Fruit fly (Drosophila melanogaster) whole organism, embryonic: Measurements from ENCODE around the gene Mtp.
A peak's percentile ranks its signal among the peaks of the same experiment; 100 is the strongest.

Source experiments
- Atf3 ChIP-seq: fragments of 200-800 bp; sonication (Bioruptor generic); optimal IDR thresholded peaks from 3 replicates; lab custom pipeline; 2016; ENCODE audit warnings: missing biosample characterization, missing genetic modification characterization
- BEAF-32 ChIP-seq: fragments of 200-800 bp; sonication (Bioruptor generic); optimal IDR thresholded peaks from 3 replicates; lab custom pipeline; 2017; ENCODE audit warnings: missing biosample characterization, missing genetic modification characterization, mild to moderate bottlenecking, moderate library complexity, missing genetic modification reagents
- BtbVII ChIP-seq: fragments of 200-800 bp; sonication (Bioruptor generic); optimal IDR thresholded peaks from 3 replicates; lab custom pipeline; 2017; ENCODE audit warnings: missing biosample characterization, mild to moderate bottlenecking, missing genetic modification characterization
- CG11456 ChIP-seq: fragments of 200-800 bp; sonication (Bioruptor generic); IDR thresholded peaks from 3 replicates; pipeline ENCODE4 v1.3.6; 2022; ENCODE audit warnings: missing biosample characterization, missing genetic modification characterization
- CG12942 ChIP-seq: fragments of 200-800 bp; sonication (Bioruptor generic); optimal IDR thresholded peaks from 3 replicates; lab custom pipeline; 2016; ENCODE audit warnings: missing biosample characterization, missing genetic modification characterization
- CG13287 ChIP-seq: fragments of 200-800 bp; sonication (Bioruptor generic); IDR thresholded peaks from 2 replicates; pipeline ENCODE4 v1.3.6; 2022; ENCODE audit warnings: missing biosample characterization, missing genetic modification characterization; ENCODE audit not compliant: partially characterized antibody
- CG13296 ChIP-seq: fragments of 200-800 bp; sonication (Bioruptor generic); optimal IDR thresholded peaks from 3 replicates; lab custom pipeline; 2018; ENCODE audit warnings: missing biosample characterization, mild to moderate bottlenecking, missing genetic modification characterization
- CG15073 ChIP-seq: fragments of 200-800 bp; sonication (Bioruptor generic); optimal IDR thresholded peaks from 2 replicates; lab custom pipeline; 2016; ENCODE audit warnings: missing biosample characterization, missing genetic modification characterization
- CG1603 ChIP-seq: fragments of 200-800 bp; sonication (Bioruptor generic); optimal IDR thresholded peaks from 2 replicates; lab custom pipeline; 2019; ENCODE audit warnings: missing biosample characterization, mild to moderate bottlenecking, missing genetic modification characterization, moderate library complexity
- CG17802 ChIP-seq: fragments of 200-800 bp; sonication (Bioruptor generic); optimal IDR thresholded peaks from 2 replicates; lab custom pipeline; 2018; ENCODE audit warnings: missing biosample characterization, mild to moderate bottlenecking, missing genetic modification characterization, moderate library complexity
- CG31224 ChIP-seq: fragments of 200-800 bp; sonication (Bioruptor generic); IDR thresholded peaks from 2 replicates; pipeline ENCODE4 v1.3.6; 2022; ENCODE audit warnings: missing biosample characterization, missing genetic modification characterization
- CG3726 ChIP-seq: fragments of 200-800 bp; sonication (Bioruptor generic); IDR thresholded peaks from 3 replicates; pipeline ENCODE4, ENCODE4 v1.3.6; 2022; ENCODE audit warnings: missing biosample characterization, missing genetic modification characterization
- CG4404 ChIP-seq: fragments of 200-800 bp; sonication (Bioruptor generic); IDR thresholded peaks from 2 replicates; pipeline ENCODE4 v1.3.6; 2022; ENCODE audit warnings: missing biosample characterization, missing genetic modification characterization
- CG4424 ChIP-seq: fragments of 200-800 bp; sonication (Bioruptor generic); optimal IDR thresholded peaks from 3 replicates; lab custom pipeline; 2016; ENCODE audit warnings: missing biosample characterization, missing genetic modification characterization
- CG8281 ChIP-seq: fragments of 200-800 bp; sonication (Bioruptor generic); optimal IDR thresholded peaks from 2 replicates; lab custom pipeline; 2018; ENCODE audit warnings: missing biosample characterization, mild to moderate bottlenecking, missing genetic modification characterization, moderate library complexity
- CG8359 ChIP-seq: fragments of 200-800 bp; sonication (Bioruptor generic); optimal IDR thresholded peaks from 2 replicates; lab custom pipeline; 2017; ENCODE audit warnings: missing biosample characterization, mild to moderate bottlenecking, missing genetic modification characterization, borderline replicate concordance
- CG9797 ChIP-seq: fragments of 200-800 bp; sonication (Bioruptor generic); optimal IDR thresholded peaks from 3 replicates; lab custom pipeline; 2018; ENCODE audit warnings: missing biosample characterization, mild to moderate bottlenecking, missing genetic modification characterization
- Chrac-16 ChIP-seq: fragments of 200-800 bp; sonication (Bioruptor generic); optimal IDR thresholded peaks from 3 replicates; lab custom pipeline; 2016; ENCODE audit warnings: missing biosample characterization, missing genetic modification characterization
- CkIIα-i1 ChIP-seq: fragments of 200-800 bp; sonication (Bioruptor generic); IDR thresholded peaks from 2 replicates; pipeline ENCODE4 v1.3.6; 2022; ENCODE audit warnings: missing biosample characterization, missing genetic modification characterization
- CrebB ChIP-seq: fragments of 200-800 bp; sonication (Bioruptor generic); optimal IDR thresholded peaks from 3 replicates; lab custom pipeline; 2018; ENCODE audit warnings: missing biosample characterization, mild to moderate bottlenecking, missing genetic modification characterization
- D ChIP-seq, 2 experiments: fragments of 200-800 bp in 1 of 2; fragments of >200 bp in 1 of 2; sonication (Bioruptor generic) in 1 of 2; optimal IDR thresholded peaks; 2 replicates in 1 of 2; 3 replicates in 1 of 2; lab custom pipeline; 2017; ENCODE audit warnings: mild to moderate bottlenecking in 1 of 2, missing biosample characterization in 1 of 2, missing genetic modification characterization in 1 of 2, missing genetic modification reagents in 1 of 2
- Dip2 ChIP-seq: fragments of 200-800 bp; sonication (Bioruptor generic); IDR thresholded peaks from 2 replicates; pipeline ENCODE4 v1.3.6; 2022; ENCODE audit warnings: missing biosample characterization, missing genetic modification characterization
- E2f2 ChIP-seq: fragments of 200-800 bp; sonication (Bioruptor generic); IDR thresholded peaks from 2 replicates; pipeline ENCODE4 v1.3.6; 2022; ENCODE audit warnings: missing biosample characterization, missing genetic modification characterization
- H2.0 ChIP-seq: fragments of 200-800 bp; sonication (Bioruptor generic); IDR thresholded peaks from 2 replicates; pipeline ENCODE4 v1.3.6; 2022; ENCODE audit warnings: missing biosample characterization, missing genetic modification characterization
- HLH54F ChIP-seq: fragments of 200-800 bp; sonication (Bioruptor generic); optimal IDR thresholded peaks from 3 replicates; lab custom pipeline; 2016; ENCODE audit warnings: missing biosample characterization, missing genetic modification characterization
- Hr78 ChIP-seq, 2 experiments: fragments of 200-800 bp in 1 of 2; fragments of >200 bp in 1 of 2; sonication (Bioruptor generic) in 1 of 2; optimal IDR thresholded peaks; 2 replicates each; lab custom pipeline; 2017 to 2019; ENCODE audit warnings: missing biosample characterization in 2 of 2, missing genetic modification characterization in 2 of 2, mild to moderate bottlenecking in 1 of 2, moderate library complexity in 1 of 2
- NfI ChIP-seq: fragments of 200-800 bp; sonication (Bioruptor generic); optimal IDR thresholded peaks from 3 replicates; lab custom pipeline; 2018; ENCODE audit warnings: missing biosample characterization, mild to moderate bottlenecking, missing genetic modification characterization, moderate library complexity
- Rfx ChIP-seq: fragments of 200-800 bp; sonication (Bioruptor generic); IDR thresholded peaks from 2 replicates; pipeline ENCODE4 v1.3.6; 2022; ENCODE audit warnings: missing biosample characterization, missing genetic modification characterization
- Rx ChIP-seq: fragments of 200-800 bp; sonication (Bioruptor generic); IDR thresholded peaks from 2 replicates; pipeline ENCODE4 v1.3.6; 2022; ENCODE audit warnings: missing biosample characterization, missing genetic modification characterization
- Sox100B ChIP-seq: fragments of 200-800 bp; sonication (Bioruptor generic); optimal IDR thresholded peaks from 3 replicates; lab custom pipeline; 2018; ENCODE audit warnings: missing biosample characterization, mild to moderate bottlenecking, missing genetic modification characterization
- Stat92E ChIP-seq, 3 experiments: fragments of >200 bp in 2 of 3; fragments of 200-800 bp in 1 of 3; sonication (Bioruptor generic) in 1 of 3; optimal IDR thresholded peaks; 2 replicates each; lab custom pipeline; 2017 to 2019; ENCODE audit warnings: missing biosample characterization in 3 of 3, missing genetic modification characterization in 3 of 3, mild to moderate bottlenecking in 1 of 3, moderate library complexity in 1 of 3
- ash1 ChIP-seq: fragments of 200-800 bp; sonication (Bioruptor generic); optimal IDR thresholded peaks from 2 replicates; lab custom pipeline; 2018; ENCODE audit warnings: missing biosample characterization, mild to moderate bottlenecking, missing genetic modification characterization
- bowl ChIP-seq: fragments of 200-800 bp; sonication (Bioruptor generic); IDR thresholded peaks from 2 replicates; pipeline ENCODE4 v1.3.6; 2022; ENCODE audit warnings: missing biosample characterization, missing genetic modification characterization
- chif ChIP-seq, 2 experiments: fragments of 200-800 bp; sonication (Bioruptor generic); optimal IDR thresholded peaks; 3 replicates each; lab custom pipeline; 2016; ENCODE audit warnings: missing biosample characterization in 2 of 2, missing genetic modification characterization in 2 of 2
- danr ChIP-seq: fragments of 200-800 bp; sonication (Bioruptor generic); IDR thresholded peaks from 2 replicates; pipeline ENCODE4 v1.3.6; 2022; ENCODE audit warnings: missing biosample characterization, missing genetic modification characterization
- fru ChIP-seq: fragments of >200 bp; optimal IDR thresholded peaks from 2 replicates; lab custom pipeline; 2017
- fu2 ChIP-seq: fragments of 200-800 bp; sonication (Bioruptor generic); optimal IDR thresholded peaks from 2 replicates; lab custom pipeline; 2016; ENCODE audit warnings: missing biosample characterization, missing genetic modification characterization
- jumu ChIP-seq: fragments of 200-800 bp; sonication (Bioruptor generic); optimal IDR thresholded peaks from 3 replicates; lab custom pipeline; 2016; ENCODE audit warnings: missing biosample characterization, missing genetic modification characterization
- kni ChIP-seq: fragments of 200-800 bp; sonication (Bioruptor generic); optimal IDR thresholded peaks from 3 replicates; lab custom pipeline; 2017; ENCODE audit warnings: mild to moderate bottlenecking, missing biosample characterization, missing genetic modification reagents, missing genetic modification characterization
- odd ChIP-seq: fragments of 200-800 bp; sonication (Bioruptor generic); optimal IDR thresholded peaks from 2 replicates; lab custom pipeline; 2017; ENCODE audit warnings: missing biosample characterization, mild to moderate bottlenecking, missing genetic modification characterization
- peb ChIP-seq: fragments of 200-800 bp; sonication (Bioruptor generic); IDR thresholded peaks from 2 replicates; pipeline ENCODE4 v1.3.6; 2022; ENCODE audit warnings: missing biosample characterization, missing genetic modification characterization
- pho ChIP-seq: fragments of 200-800 bp; sonication (Bioruptor generic); optimal IDR thresholded peaks from 2 replicates; lab custom pipeline; 2016; ENCODE audit warnings: missing biosample characterization, missing genetic modification characterization
- repo ChIP-seq: fragments of 200-800 bp; sonication (Bioruptor generic); optimal IDR thresholded peaks from 2 replicates; lab custom pipeline; 2016; ENCODE audit warnings: missing biosample characterization, missing genetic modification characterization
- so ChIP-seq: fragments of 200-800 bp; sonication (Bioruptor generic); IDR thresholded peaks from 3 replicates; pipeline ENCODE4 v1.3.6; 2022; ENCODE audit warnings: missing biosample characterization, missing genetic modification characterization
- sug ChIP-seq: fragments of 200-800 bp; optimal IDR thresholded peaks from 2 replicates; lab custom pipeline; 2019; ENCODE audit warnings: missing biosample characterization, mild to moderate bottlenecking, missing genetic modification characterization, moderate library complexity
- tap ChIP-seq: fragments of 200-800 bp; optimal IDR thresholded peaks from 3 replicates; lab custom pipeline; 2019; ENCODE audit warnings: missing biosample characterization, mild to moderate bottlenecking, missing genetic modification characterization, moderate library complexity
- tll ChIP-seq, 2 experiments: fragments of 200-800 bp in 1 of 2; fragments of >200 bp in 1 of 2; sonication (Bioruptor generic) in 1 of 2; optimal IDR thresholded peaks; 2 replicates each; lab custom pipeline; 2017 to 2019; ENCODE audit warnings: missing biosample characterization in 2 of 2, missing genetic modification characterization in 2 of 2, mild to moderate bottlenecking in 1 of 2, moderate library complexity in 1 of 2
- trh ChIP-seq: fragments of 200-800 bp; sonication (Bioruptor generic); optimal IDR thresholded peaks from 2 replicates; lab custom pipeline; 2016; ENCODE audit warnings: missing biosample characterization, missing genetic modification characterization
- vfl ChIP-seq: fragments of 200-800 bp; sonication (Bioruptor generic); optimal IDR thresholded peaks from 2 replicates; lab custom pipeline; 2016; ENCODE audit warnings: missing biosample characterization, missing genetic modification characterization

The Mtp gene

dm6 chr2L:20970792-20971191, 48.1 kb upstream of the Mtp start (continued):
- TF ChIP-seq CG13296 (GFP tag; lab: Kevin White, UChicago) = no peak
- TF ChIP-seq CG17802 (tag; lab: Kevin White, UChicago) = no peak
- no peak for TF ChIP-seq CG31224 (GFP tag; lab: Robert Waterston, UW)
- no peak for TF ChIP-seq Dip2 (GFP tag; lab: Robert Waterston, UW)
- no peak for TF ChIP-seq odd (GFP tag; lab: Kevin White, UChicago)
- no peak for TF ChIP-seq Sox100B (GFP tag; lab: Kevin White, UChicago)
- no peak for TF ChIP-seq CG3726 (GFP tag; lab: Robert Waterston, UW)
- no peak for TF ChIP-seq CG15073 (GFP tag; lab: Kevin White, UChicago)
- TF ChIP-seq pho = no peak
- TF ChIP-seq Rfx = no peak
- TF ChIP-seq CG8359 (GFP tag; lab: Kevin White, UChicago) = no peak
- TF ChIP-seq CG9797 (GFP tag; lab: Kevin White, UChicago) = no peak
- no peak for TF ChIP-seq bowl (GFP tag; lab: Robert Waterston, UW)
- peak; percentile 59; the same call in 1 of the 3 replicates for TF ChIP-seq so (GFP tag; lab: Robert Waterston, UW)
- no peak for TF ChIP-seq CrebB (tag; lab: Kevin White, UChicago)
- no peak for TF ChIP-seq CkIIα-i1 (GFP tag; lab: Robert Waterston, UW)

- TF ChIP-seq NfI (GFP tag; lab: Kevin White, UChicago) (no peak), H2.0 (no peak), fu2 (GFP tag; lab: Kevin White, UChicago) (no peak), repo (GFP tag; lab: Kevin White, UChicago) (no peak), trh (GFP tag; lab: Kevin White, UChicago) (no peak), fru (no peak), kni (GFP tag; lab: Kevin White, UChicago) (peak; percentile 29), CG4424 (no peak), jumu (no peak), BtbVII (GFP tag; lab: Kevin White, UChicago) (no peak), Sox100B (GFP tag; lab: Kevin White, UChicago) (no peak), peb (GFP tag; lab: Robert Waterston, UW) (no peak), CG1603 (no peak), vfl (GFP tag; lab: Kevin White, UChicago) (no peak), Chrac-16 (GFP tag; lab: Kevin White, UChicago) (no peak), Stat92E (GFP tag; optimal IDR thresholded peaks at IDR 0.05; lab: Kevin White, UChicago) (no peak), ash1 (GFP tag; lab: Kevin White, UChicago) (no peak), danr (no peak), tll (GFP tag; optimal IDR thresholded peaks at IDR 0.05; lab: Kevin White, UChicago) (peak in 1 of 2 experiments; percentile 41), Hr78 (GFP tag; optimal IDR thresholded peaks at IDR 0.05; lab: Kevin White, UChicago) (peak in 1 of 2 experiments; percentile 41), CG11456 (no peak), sug (tag; lab: Kevin White, UChicago) (no peak), chif (GFP tag; optimal IDR thresholded peaks at IDR 0.05; lab: Kevin White, UChicago) (no peak), CG17802 (tag; lab: Kevin White, UChicago) (no peak), tap (tag; lab: Kevin White, UChicago) (no peak), D (optimal IDR thresholded peaks at IDR 0.05; lab: Kevin White, UChicago) (no peak), D (GFP tag; optimal IDR thresholded peaks at IDR 0.05; lab: Kevin White, UChicago) (no peak), HLH54F (GFP tag; lab: Kevin White, UChicago) (no peak), CG8281 (tag; lab: Kevin White, UChicago) (no peak), Rx (GFP tag; lab: Robert Waterston, UW) (no peak), CG12942 (GFP tag; lab: Kevin White, UChicago) (no peak), CG13287 (GFP tag; lab: Robert Waterston, UW) (no peak), CG4404 (GFP tag; lab: Robert Waterston, UW) (no peak), E2f2 (GFP tag; lab: Robert Waterston, UW) (no peak), Atf3 (GFP tag; lab: Kevin White, UChicago) (no peak), BEAF-32 (GFP tag; lab: Kevin White, UChicago) (no peak)
These were observed 47.1 kb upstream of the Mtp start for dm6 chr2L:20969674-20970297.
